Worm (Caenorhabditis elegans) whole organism, early embryonic: ENCODE measurements around the gene C48B4.11.

ENCODE experiments used
- B0310.2 ChIP-seq: sonication (generic microtip); optimal IDR thresholded peaks from 2 replicates; lab custom pipeline; 2016; ENCODE audit warnings: mild to moderate bottlenecking, missing genetic modification characterization, missing compliant biosample characterization
- ama-1 ChIP-seq: fragments of 150-350 bp; optimal IDR thresholded peaks from 2 replicates; lab custom pipeline; 2014
- sea-1 ChIP-seq: fragments of 200-800 bp; sonication (Bioruptor generic); conservative IDR thresholded peaks from 2 replicates; pipeline ENCODE4 v1.3.6; 2022; ENCODE audit warnings: missing genetic modification characterization, missing compliant biosample characterization
- tbx-11 ChIP-seq: fragments of 200-800 bp; sonication (Bioruptor generic); IDR thresholded peaks from 2 replicates; pipeline ENCODE4 v1.3.6; 2022; ENCODE audit warnings: missing genetic modification characterization, missing compliant biosample characterization
- tra-4 ChIP-seq: sonication (generic microtip); optimal IDR thresholded peaks from 2 replicates; lab custom pipeline; 2017; ENCODE audit warnings: missing genetic modification characterization, missing compliant biosample characterization

DNA sequence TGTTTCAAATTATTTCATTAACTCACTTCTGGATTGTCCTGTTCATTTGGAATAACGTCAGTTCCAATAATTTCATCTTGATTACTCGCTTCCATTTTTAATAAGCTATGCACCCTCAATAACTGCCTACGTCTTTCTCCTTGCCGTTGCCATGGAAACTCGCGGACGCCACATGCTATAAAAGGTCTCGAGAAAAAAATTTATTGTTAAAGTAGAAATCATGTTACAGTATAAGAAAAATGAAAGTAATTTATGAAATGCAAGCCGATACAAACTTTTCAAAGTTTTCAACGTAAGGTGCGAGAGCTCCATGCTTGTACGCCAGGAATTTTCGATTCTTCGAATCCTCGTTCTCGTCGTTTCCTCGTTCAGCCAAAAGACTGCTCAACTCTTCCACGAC, 46.2 kb upstream of the C48B4.11 start, which contains the start of gene bbs-4:
- TF ChIP-seq sea-1 (no peak), B0310.2 (tag; lab: Kevin White, UChicago) (no peak), tra-4 (tag; lab: Kevin White, UChicago) (no peak), ama-1 (lab: Kevin White, UChicago) (no peak), tbx-11 (GFP tag; lab: Robert Waterston, UW) (no peak)
